Fruit fly (Drosophila melanogaster): ENCODE measurements around the gene LPCAT.
A peak's percentile ranks its signal among the peaks of the same experiment; 100 is the strongest.

LPCAT gene

dm6 chrX:9556397-9556796 is 23.4 kb downstream of the LPCAT start, which contains the start of gene CG15317:
Gene CG15317 (minus strand): TSS chrX:9556544.
- TF ChIP-seq CG13204 (GFP tag; optimal IDR thresholded peaks at IDR 0.05), result no peak
- TF ChIP-seq CG4496 (GFP tag; IDR thresholded peaks at IDR 0.05), result 0 out of 3 replicates have a peak, but pooled peaks have one; percentile 32

dm6 chrX:9554346-9554808 is 25.4 kb downstream of the LPCAT start, which contains the start of gene RpS28b:
Gene RpS28b (plus strand): TSS chrX:9554623.
- TF ChIP-seq CG17806 (tag; optimal IDR thresholded peaks at IDR 0.05) (peak; percentile 7), Ets98B (GFP tag; IDR thresholded peaks at IDR 0.05) (peak; percentile 73), Pif1A (GFP tag; optimal IDR thresholded peaks at IDR 0.05) (no peak), EcR (GFP tag; optimal IDR thresholded peaks at IDR 0.05) (peak; percentile 45), CG8159 (tag; optimal IDR thresholded peaks at IDR 0.05) (peak; percentile 2), CG14655 (GFP tag; optimal IDR thresholded peaks at IDR 0.05) (no peak), CG32121 (GFP tag; IDR thresholded peaks at IDR 0.05) (peak; percentile 61; the same call in 1 of the 2 replicates), CG10348 (GFP tag; IDR thresholded peaks at IDR 0.05) (no peak), CG15710 (tag; optimal IDR thresholded peaks at IDR 0.05) (peak; percentile 57), CG8301 (tag; optimal IDR thresholded peaks at IDR 0.05) (peak; percentile 20), gl (tag; optimal IDR thresholded peaks at IDR 0.05) (peak; percentile 60), Snoo (tag; optimal IDR thresholded peaks at IDR 0.05) (peak; percentile 91), fd96Ca (GFP tag; IDR thresholded peaks at IDR 0.05) (peak; percentile 73), Pif1B (GFP tag; optimal IDR thresholded peaks at IDR 0.05) (peak; percentile 65), CG9948 (tag; optimal IDR thresholded peaks at IDR 0.05) (no peak), CG34367 (tag; optimal IDR thresholded peaks at IDR 0.05) (peak; percentile 82), CG13204 (GFP tag; optimal IDR thresholded peaks at IDR 0.05) (no peak), CG12605 (GFP tag; IDR thresholded peaks at IDR 0.05) (peak; percentile 78), rn (GFP tag; IDR thresholded peaks at IDR 0.05) (peak; percentile 69), CG4496 (GFP tag; IDR thresholded peaks at IDR 0.05) (peak; percentile 96), D1 (tag; optimal IDR thresholded peaks at IDR 0.05) (no peak)

dm6 chrX:9553545-9554320 is 26.1 kb downstream of the LPCAT start:
- peak; percentile 87 for TF ChIP-seq Ets98B (GFP tag; IDR thresholded peaks at IDR 0.05)
- TF ChIP-seq CG9948 (tag; optimal IDR thresholded peaks at IDR 0.05), result peak; percentile 80
- peak; percentile 87 for TF ChIP-seq CG14655 (GFP tag; optimal IDR thresholded peaks at IDR 0.05)
- TF ChIP-seq CG17806 (tag; optimal IDR thresholded peaks at IDR 0.05), result peak; percentile 83
- no peak for TF ChIP-seq D1 (tag; optimal IDR thresholded peaks at IDR 0.05)
- peak; percentile 93 for TF ChIP-seq CG4496 (GFP tag; IDR thresholded peaks at IDR 0.05)
- peak; percentile 86 for TF ChIP-seq CG34367 (tag; optimal IDR thresholded peaks at IDR 0.05)
- peak; percentile 18 for TF ChIP-seq EcR (GFP tag; optimal IDR thresholded peaks at IDR 0.05)
- peak; percentile 77; the same call in 1 of the 2 replicates for TF ChIP-seq CG32121 (GFP tag; IDR thresholded peaks at IDR 0.05)
- TF ChIP-seq gl (tag; optimal IDR thresholded peaks at IDR 0.05), result peak; percentile 59
- 0 out of 2 replicates have a peak, but pooled peaks have one; percentile 46 for TF ChIP-seq rn (GFP tag; IDR thresholded peaks at IDR 0.05)
- TF ChIP-seq CG15710 (tag; optimal IDR thresholded peaks at IDR 0.05), result peak; percentile 84
- TF ChIP-seq CG8159 (tag; optimal IDR thresholded peaks at IDR 0.05), result peak; percentile 89
- peak; percentile 76 for TF ChIP-seq CG13204 (GFP tag; optimal IDR thresholded peaks at IDR 0.05)
- TF ChIP-seq Pif1B (GFP tag; optimal IDR thresholded peaks at IDR 0.05), result peak; percentile 76
- TF ChIP-seq fd96Ca (GFP tag; IDR thresholded peaks at IDR 0.05), result peak; percentile 84
- peak; percentile 90 for TF ChIP-seq CG12605 (GFP tag; IDR thresholded peaks at IDR 0.05)
- peak; percentile 87 for TF ChIP-seq Pif1A (GFP tag; optimal IDR thresholded peaks at IDR 0.05)
- peak; percentile 82 for TF ChIP-seq CG8301 (tag; optimal IDR thresholded peaks at IDR 0.05)
- TF ChIP-seq Snoo (tag; optimal IDR thresholded peaks at IDR 0.05), result peak; percentile 89
- no peak for TF ChIP-seq CG10348 (GFP tag; IDR thresholded peaks at IDR 0.05)

dm6 chrX:9551179-9551578 is 28.6 kb downstream of the LPCAT start:
- TF ChIP-seq CG32121 (GFP tag; IDR thresholded peaks at IDR 0.05) (no peak), Ets98B (GFP tag; IDR thresholded peaks at IDR 0.05) (no peak)

- TF ChIP-seq CG32121 (GFP tag; IDR thresholded peaks at IDR 0.05) (no peak), CG12605 (GFP tag; IDR thresholded peaks at IDR 0.05) (peak; percentile 35; the same call in 1 of the 2 replicates), CG4496 (GFP tag; IDR thresholded peaks at IDR 0.05) (0 out of 3 replicates have a peak, but pooled peaks have one; percentile 11), Ets98B (GFP tag; IDR thresholded peaks at IDR 0.05) (no peak)
Measured at dm6 chrX:9550565-9551145, 29.1 kb downstream of the LPCAT start, which contains the start of gene CG32700. Gene CG32700 (minus strand): TSS chrX:9550838.

dm6 chrX:9544457-9544856 is 35.3 kb downstream of the LPCAT start:
- TF ChIP-seq CG15710 (tag; optimal IDR thresholded peaks at IDR 0.05), result no peak
- no peak for TF ChIP-seq D1 (tag; optimal IDR thresholded peaks at IDR 0.05)
- no peak for TF ChIP-seq CG14655 (GFP tag; optimal IDR thresholded peaks at IDR 0.05)
- no peak for TF ChIP-seq CG9948 (tag; optimal IDR thresholded peaks at IDR 0.05)
- no peak for TF ChIP-seq CG4496 (GFP tag; IDR thresholded peaks at IDR 0.05)
- no peak for TF ChIP-seq CG13204 (GFP tag; optimal IDR thresholded peaks at IDR 0.05)
- TF ChIP-seq Ets98B (GFP tag; IDR thresholded peaks at IDR 0.05), result no peak
- TF ChIP-seq fd96Ca (GFP tag; IDR thresholded peaks at IDR 0.05), result no peak
- no peak for TF ChIP-seq CG17806 (tag; optimal IDR thresholded peaks at IDR 0.05)
- no peak for TF ChIP-seq CG10348 (GFP tag; IDR thresholded peaks at IDR 0.05)
- no peak for TF ChIP-seq CG8301 (tag; optimal IDR thresholded peaks at IDR 0.05)
- TF ChIP-seq EcR (GFP tag; optimal IDR thresholded peaks at IDR 0.05), result no peak
